Fruit fly (Drosophila melanogaster): ENCODE data around the gene Eip78C.

The Eip78C gene

DNA sequence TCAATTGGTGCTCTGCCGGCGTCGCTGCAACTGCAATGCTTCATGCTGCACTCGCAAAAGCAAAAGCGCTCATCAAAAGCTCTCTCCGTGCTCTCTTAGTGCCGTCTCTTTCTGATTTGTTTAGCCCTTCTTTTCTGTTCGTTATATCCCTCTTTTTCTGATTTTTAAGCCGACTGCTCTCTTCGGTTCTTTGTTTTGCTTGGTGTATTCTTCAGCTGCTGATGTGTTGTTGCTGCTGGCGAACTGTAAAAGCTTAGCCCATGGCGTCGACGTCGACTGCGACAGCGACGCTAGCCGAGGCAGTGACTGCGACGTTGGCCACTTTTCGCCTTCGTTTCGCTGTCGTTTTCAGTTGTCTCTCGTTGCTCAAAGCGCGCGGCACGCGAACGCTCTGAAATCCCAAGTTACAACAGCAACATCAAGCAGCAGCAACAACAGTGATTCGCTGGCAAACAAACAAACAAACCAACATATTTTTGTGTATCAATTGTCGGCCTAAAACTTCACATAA is 13.6 kb downstream of the Eip78C start:
- TF ChIP-seq CG42726 (GFP tag; IDR thresholded peaks at IDR 0.05; ENCODE audit: partially characterized antibody) (peak; percentile 73), unc-4 (GFP tag; IDR thresholded peaks at IDR 0.05; ENCODE audit: partially characterized antibody) (peak; percentile 47), CG1603 (tag; optimal IDR thresholded peaks at IDR 0.05) (peak; percentile 20), Lhr (GFP tag; optimal IDR thresholded peaks at IDR 0.05) (no peak), stc (GFP tag; IDR thresholded peaks at IDR 0.05) (peak; percentile 17; the same call in 1 of the 2 replicates), unpg (GFP tag; optimal IDR thresholded peaks at IDR 0.05) (no peak), CG8290 (GFP tag; optimal IDR thresholded peaks at IDR 0.05) (no peak), CG8290 (tag; optimal IDR thresholded peaks at IDR 0.05) (no peak), ci (GFP tag; IDR thresholded peaks at IDR 0.05) (peak; percentile 73; the same call in 2 of the 3 replicates), salm (tag; optimal IDR thresholded peaks at IDR 0.05) (no peak), dmrt99B (tag; optimal IDR thresholded peaks at IDR 0.05) (peak; percentile 38), CG3838 (GFP tag; optimal IDR thresholded peaks at IDR 0.05) (peak; percentile 91), Taf1 (GFP tag; IDR thresholded peaks at IDR 0.05) (no peak), Jarid2 (GFP tag; optimal IDR thresholded peaks at IDR 0.05) (peak; percentile 98), CG6272 (GFP tag; IDR thresholded peaks at IDR 0.05) (no peak), Scr (GFP tag; IDR thresholded peaks at IDR 0.05; ENCODE audit: partially characterized antibody) (peak; percentile 31; the same call in 1 of the 2 replicates), CG34224 (GFP tag; IDR thresholded peaks at IDR 0.05; ENCODE audit: partially characterized antibody) (peak; percentile 57; the same call in 1 of the 3 replicates), CG3163 (GFP tag; optimal IDR thresholded peaks at IDR 0.05) (peak; percentile 68), CG3281 (GFP tag; optimal IDR thresholded peaks at IDR 0.05) (no peak), bbx (GFP tag; IDR thresholded peaks at IDR 0.05; ENCODE audit: partially characterized antibody) (peak; percentile 55; the same call in 1 of the 2 replicates), CG12769 (tag; optimal IDR thresholded peaks at IDR 0.05) (peak; percentile 60), tna (GFP tag; IDR thresholded peaks at IDR 0.05; ENCODE audit: partially characterized antibody) (peak; percentile 20; the same call in 1 of the 2 replicates), rib (GFP tag; IDR thresholded peaks at IDR 0.05) (0 out of 2 replicates have a peak, but pooled peaks have one; percentile 18), BEAF-32 (GFP tag; optimal IDR thresholded peaks at IDR 0.05) (no peak), CG8765 (GFP tag; IDR thresholded peaks at IDR 0.05) (no peak), CG33213 (GFP tag; optimal IDR thresholded peaks at IDR 0.05) (no peak), zfh1 (GFP tag; IDR thresholded peaks at IDR 0.05) (no peak), her (GFP tag; optimal IDR thresholded peaks at IDR 0.05) (peak; percentile 13), ro (GFP tag; IDR thresholded peaks at IDR 0.05) (no peak), chinmo (GFP tag; IDR thresholded peaks at IDR 0.05; ENCODE audit: partially characterized antibody) (peak; percentile 94; the same call in 2 of the 4 replicates), CG4854 (GFP tag; optimal IDR thresholded peaks at IDR 0.05) (no peak), gro (GFP tag; optimal IDR thresholded peaks at IDR 0.05) (no peak), ken (GFP tag; IDR thresholded peaks at IDR 0.05) (no peak), CG11695 (GFP tag; IDR thresholded peaks at IDR 0.05) (0 out of 3 replicates have a peak, but pooled peaks have one; percentile 7), az2 (GFP tag; optimal IDR thresholded peaks at IDR 0.05) (no peak), mld (GFP tag; IDR thresholded peaks at IDR 0.05; ENCODE audit: partially characterized antibody) (no peak), Bteb2 (GFP tag; optimal IDR thresholded peaks at IDR 0.05) (no peak), HLH3B (GFP tag; IDR thresholded peaks at IDR 0.05) (peak; percentile 32; the same call in 1 of the 2 replicates), twi (tag; optimal IDR thresholded peaks at IDR 0.05) (no peak), Stat92E (GFP tag; optimal IDR thresholded peaks at IDR 0.05) (peak in 1 of 3 experiments; percentile 27), abd-A (tag; optimal IDR thresholded peaks at IDR 0.05) (no peak), B-H1 (GFP tag; IDR thresholded peaks at IDR 0.05) (no peak; the same call in 2 of the 3 replicates), lmd (GFP tag; IDR thresholded peaks at IDR 0.05) (no peak), CG1602 (GFP tag; optimal IDR thresholded peaks at IDR 0.05) (no peak), sug (tag; optimal IDR thresholded peaks at IDR 0.05) (no peak), CG11504 (tag; optimal IDR thresholded peaks at IDR 0.05) (peak; percentile 57), hbn (GFP tag; IDR thresholded peaks at IDR 0.05; ENCODE audit: partially characterized antibody) (peak; percentile 27; the same call in 1 of the 2 replicates), Dip3 (GFP tag; optimal IDR thresholded peaks at IDR 0.05) (no peak), pho (GFP tag; optimal IDR thresholded peaks at IDR 0.05) (no peak)

Measured in whole organism, embryonic.